Fruit fly (Drosophila melanogaster) whole organism, embryonic: ENCODE measurements around the gene lqf.

Source experiments
- BEAF-32 ChIP-seq: fragments of 200-800 bp; sonication (Bioruptor generic); optimal IDR thresholded peaks from 3 replicates; lab custom pipeline; 2017; ENCODE audit warnings: missing biosample characterization, missing genetic modification characterization, mild to moderate bottlenecking, moderate library complexity, missing genetic modification reagents
- CG11398 ChIP-seq: fragments of 200-800 bp; sonication (Bioruptor generic); optimal IDR thresholded peaks from 2 replicates; lab custom pipeline; 2016; ENCODE audit warnings: missing biosample characterization, missing genetic modification characterization
- CG30403 ChIP-seq: fragments of 200-800 bp; sonication (Bioruptor generic); optimal IDR thresholded peaks from 3 replicates; lab custom pipeline; 2016; ENCODE audit warnings: missing biosample characterization, missing genetic modification characterization
- CG4282 ChIP-seq: fragments of 200-800 bp; sonication (Bioruptor generic); optimal IDR thresholded peaks from 2 replicates; lab custom pipeline; 2016; ENCODE audit warnings: missing biosample characterization, missing genetic modification characterization
- CG5953 ChIP-seq: fragments of 200-800 bp; sonication (Bioruptor generic); IDR thresholded peaks from 2 replicates; pipeline ENCODE4 v1.3.6; 2022; ENCODE audit warnings: missing biosample characterization, missing genetic modification characterization
- CG8388 ChIP-seq: fragments of 200-800 bp; sonication (Bioruptor generic); optimal IDR thresholded peaks from 2 replicates; lab custom pipeline; 2019; ENCODE audit warnings: missing biosample characterization, mild to moderate bottlenecking, missing genetic modification characterization, moderate library complexity
- grn ChIP-seq: fragments of 200-800 bp; sonication (Bioruptor generic); optimal IDR thresholded peaks from 3 replicates; lab custom pipeline; 2017; ENCODE audit warnings: missing biosample characterization, missing genetic modification characterization
- ind ChIP-seq: fragments of 200-800 bp; sonication (Bioruptor generic); optimal IDR thresholded peaks from 3 replicates; lab custom pipeline; 2016; ENCODE audit warnings: missing biosample characterization, missing genetic modification characterization
- pita ChIP-seq: fragments of 200-800 bp; sonication (Bioruptor generic); optimal IDR thresholded peaks from 2 replicates; lab custom pipeline; 2017; ENCODE audit warnings: missing biosample characterization, mild to moderate bottlenecking, missing genetic modification characterization
- scrt ChIP-seq: fragments of 200-800 bp; sonication (Bioruptor generic); optimal IDR thresholded peaks from 2 replicates; lab custom pipeline; 2018; ENCODE audit warnings: missing biosample characterization, mild to moderate bottlenecking, missing genetic modification characterization, moderate library complexity
- trh ChIP-seq: fragments of 200-800 bp; sonication (Bioruptor generic); optimal IDR thresholded peaks from 2 replicates; lab custom pipeline; 2016; ENCODE audit warnings: missing biosample characterization, missing genetic modification characterization

Gene lqf

dm6 chr3L:7583154-7583553 lies 54.6 kb downstream of the lqf start, which contains the start of gene mmm:
Gene mmm, plus strand, starts transcription at chr3L:7583454.
- TF ChIP-seq CG11398 (GFP tag; lab: Kevin White, UChicago) = no peak
- TF ChIP-seq trh (GFP tag; lab: Kevin White, UChicago) = no peak
- TF ChIP-seq CG4282 (GFP tag; lab: Kevin White, UChicago) = no peak
- no peak for TF ChIP-seq pita (GFP tag; lab: Kevin White, UChicago)
- no peak for TF ChIP-seq CG8388 (GFP tag; lab: Kevin White, UChicago)
- TF ChIP-seq CG5953 (GFP tag; lab: Robert Waterston, UW) = no peak
- no peak for TF ChIP-seq scrt
- TF ChIP-seq CG30403 (GFP tag; lab: Kevin White, UChicago) = no peak
- TF ChIP-seq ind = no peak
- no peak for TF ChIP-seq grn (GFP tag; lab: Kevin White, UChicago)
- TF ChIP-seq BEAF-32 (GFP tag; lab: Kevin White, UChicago) = no peak
